Fruit fly (Drosophila melanogaster) Kc167 (cell line): Measurements from ENCODE around the gene pelo.

Source experiments
- Myc ChIP-seq: fragments of >200 bp; optimal IDR thresholded peaks from 2 replicates; lab custom pipeline; 2017; ENCODE audit warnings: missing external identifiers
- Sin3A ChIP-seq: fragments of >200 bp; optimal IDR thresholded peaks from 2 replicates; lab custom pipeline; 2018; ENCODE audit warnings: missing external identifiers
- h ChIP-seq: fragments of >200 bp; optimal IDR thresholded peaks from 3 replicates; lab custom pipeline; 2018; ENCODE audit warnings: missing external identifiers
- insv ChIP-seq: fragments of >200 bp; optimal IDR thresholded peaks from 3 replicates; lab custom pipeline; 2018; ENCODE audit warnings: missing external identifiers
- psq ChIP-seq: fragments of >200 bp; optimal IDR thresholded peaks from 2 replicates; lab custom pipeline; 2017; ENCODE audit warnings: missing external identifiers
- ttk ChIP-seq: sonication (Bioruptor generic); optimal IDR thresholded peaks from 2 replicates; lab custom pipeline; 2017; ENCODE audit warnings: missing external identifiers

Gene pelo

dm6 chr2L:9736000-9736695 lies 35.5 kb downstream of the pelo start, which contains the start of gene CG13117:
Gene CG13117, plus strand, starts transcription at chr2L:9736645.
- TF ChIP-seq insv (lab: Kevin White, UChicago) (no peak), psq (no peak), Sin3A (lab: Kevin White, UChicago) (no peak), ttk (lab: Kevin White, UChicago) (no peak), Myc (no peak), h (lab: Kevin White, UChicago) (no peak)

- TF ChIP-seq ttk (lab: Kevin White, UChicago) (no peak), Sin3A (lab: Kevin White, UChicago) (no peak), Myc (no peak), h (lab: Kevin White, UChicago) (no peak), insv (lab: Kevin White, UChicago) (no peak), psq (no peak)
Observed at dm6 chr2L:9737360-9737759, 36.8 kb downstream of the pelo start.

dm6 chr2L:9737803-9738202 lies 37.2 kb downstream of the pelo start:
- TF ChIP-seq ttk (lab: Kevin White, UChicago): no peak
- TF ChIP-seq Sin3A (lab: Kevin White, UChicago): no peak
- no peak for TF ChIP-seq h (lab: Kevin White, UChicago)
- no peak for TF ChIP-seq insv (lab: Kevin White, UChicago)

- no peak for TF ChIP-seq insv (lab: Kevin White, UChicago)
- no peak for TF ChIP-seq psq
- no peak for TF ChIP-seq Sin3A (lab: Kevin White, UChicago)
Observed at dm6 chr2L:9739685-9740084, 39.1 kb downstream of the pelo start.

dm6 chr2L:9743823-9744222 lies 43.2 kb downstream of the pelo start:
- TF ChIP-seq ttk (lab: Kevin White, UChicago) (no peak), psq (no peak)

- TF ChIP-seq h (lab: Kevin White, UChicago) (no peak), Sin3A (lab: Kevin White, UChicago) (no peak), Myc (no peak), ttk (lab: Kevin White, UChicago) (no peak), psq (no peak), insv (lab: Kevin White, UChicago) (no peak)
Observed at dm6 chr2L:9744634-9745033, 44.0 kb downstream of the pelo start.

dm6 chr2L:9746236-9747225 lies 45.9 kb downstream of the pelo start, which contains the start of gene Nckx30C:
Gene Nckx30C, minus strand, starts transcription at chr2L:9746495.
- TF ChIP-seq Myc (no peak), psq (no peak), insv (lab: Kevin White, UChicago) (no peak), Sin3A (lab: Kevin White, UChicago) (no peak), h (lab: Kevin White, UChicago) (no peak), ttk (lab: Kevin White, UChicago) (no peak)

- no peak for TF ChIP-seq psq
- TF ChIP-seq insv (lab: Kevin White, UChicago): no peak
- TF ChIP-seq h (lab: Kevin White, UChicago): no peak
- TF ChIP-seq ttk (lab: Kevin White, UChicago): no peak
- no peak for TF ChIP-seq Sin3A (lab: Kevin White, UChicago)
- TF ChIP-seq Myc: no peak
Observed at dm6 chr2L:9749745-9750144, 49.1 kb downstream of the pelo start, which contains the start of gene Cyp4e3. Gene Cyp4e3, minus strand, starts transcription at chr2L:9750071.

- no peak for TF ChIP-seq psq
Observed at dm6 chr2L:9753357-9753756, 52.7 kb downstream of the pelo start.

dm6 chr2L:9754817-9755216 lies 54.2 kb downstream of the pelo start:
- TF ChIP-seq ttk (lab: Kevin White, UChicago) (no peak), h (lab: Kevin White, UChicago) (no peak), insv (lab: Kevin White, UChicago) (no peak), Sin3A (lab: Kevin White, UChicago) (no peak), psq (no peak), Myc (no peak)

- no peak for TF ChIP-seq psq
- no peak for TF ChIP-seq insv (lab: Kevin White, UChicago)
- TF ChIP-seq ttk (lab: Kevin White, UChicago): no peak
- no peak for TF ChIP-seq h (lab: Kevin White, UChicago)
- no peak for TF ChIP-seq Myc
- TF ChIP-seq Sin3A (lab: Kevin White, UChicago): no peak
Observed at dm6 chr2L:9757990-9758814, 57.6 kb downstream of the pelo start, which contains the start of gene zf30C. Gene zf30C, plus strand, starts transcription at chr2L:9758342.
